Worm (Caenorhabditis elegans) whole organism, L4/young adult: Measurements from ENCODE around the gene stdh-3.

ENCODE experiments used
- W03F9.2 ChIP-seq: fragments of 150-350 bp; optimal IDR thresholded peaks from 2 replicates; lab custom pipeline; 2014; ENCODE audit warnings: missing biosample characterization, missing genetic modification characterization
- dao-5 ChIP-seq: sonication (generic microtip); optimal IDR thresholded peaks from 2 replicates; lab custom pipeline; 2016; ENCODE audit warnings: missing genotype, missing genetic modification characterization, moderate library complexity, missing compliant biosample characterization
- him-1 ChIP-seq: sonication (generic microtip); optimal IDR thresholded peaks from 2 replicates; lab custom pipeline; 2016; ENCODE audit warnings: missing genotype, missing genetic modification reagents, missing genetic modification characterization, missing compliant biosample characterization

DNA sequence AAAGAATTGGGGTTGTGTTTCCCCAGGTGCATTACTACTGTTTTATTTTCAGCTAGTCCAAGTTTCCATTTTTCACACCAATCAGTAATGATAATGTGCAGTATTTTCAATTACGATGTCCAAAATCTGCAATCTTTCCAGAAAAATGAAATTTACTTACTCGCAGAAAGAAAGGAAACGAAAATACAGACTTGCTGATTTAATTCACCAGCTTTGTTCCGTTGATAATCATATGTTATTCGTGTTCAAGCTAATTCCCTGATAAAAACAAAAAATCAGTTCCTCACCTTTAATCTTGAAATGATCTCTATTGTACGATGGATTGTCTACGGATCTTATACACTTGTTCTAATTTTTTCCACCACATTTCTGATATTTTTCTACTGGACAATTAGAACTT is 19.4 kb downstream of the stdh-3 start, which contains the start of gene srxa-11:
- no peak for TF ChIP-seq W03F9.2 (tag; lab: Kevin White, UChicago)
- no peak for TF ChIP-seq him-1
- no peak for TF ChIP-seq dao-5
